Worm (Caenorhabditis elegans) whole organism, late embryonic: ENCODE measurements around the gene C03H5.3.

ENCODE experiments used
- ama-1 ChIP-seq: fragments of 150-350 bp; optimal IDR thresholded peaks from 2 replicates; lab custom pipeline; 2014
- ceh-14 ChIP-seq: sonication (generic microtip); optimal IDR thresholded peaks from 2 replicates; lab custom pipeline; 2016; ENCODE audit warnings: missing genotype, missing genetic modification characterization, missing compliant biosample characterization
- ceh-30 ChIP-seq: fragments of 150-350 bp; optimal IDR thresholded peaks from 2 replicates; lab custom pipeline; 2014; ENCODE audit warnings: missing biosample characterization, missing genetic modification characterization
- fkh-6 ChIP-seq: sonication (generic microtip); optimal IDR thresholded peaks from 2 replicates; lab custom pipeline; 2016; ENCODE audit warnings: missing genetic modification characterization, missing compliant biosample characterization
- nfya-1 ChIP-seq: sonication (generic microtip); optimal IDR thresholded peaks from 2 replicates; lab custom pipeline; 2017; ENCODE audit warnings: missing genetic modification characterization, mild to moderate bottlenecking, missing compliant biosample characterization, antibody characterized with exemption, moderate library complexity
- nhr-11 ChIP-seq: fragments of 150-350 bp; optimal IDR thresholded peaks from 2 replicates; lab custom pipeline; 2014; ENCODE audit warnings: missing biosample characterization, missing genetic modification characterization
- odd-2 ChIP-seq: sonication (generic microtip); optimal IDR thresholded peaks from 2 replicates; lab custom pipeline; 2017; ENCODE audit warnings: antibody characterized with exemption, mild to moderate bottlenecking, missing genetic modification characterization, missing compliant biosample characterization
- pha-4 ChIP-seq: fragments of 150-350 bp; optimal IDR thresholded peaks from 2 replicates; lab custom pipeline; 2018; ENCODE audit warnings: missing biosample characterization, missing genetic modification reagents, missing genetic modification characterization
- pqm-1 ChIP-seq: sonication (generic microtip); optimal IDR thresholded peaks from 2 replicates; lab custom pipeline; 2016; ENCODE audit warnings: missing genetic modification characterization, missing compliant biosample characterization
- sdc-2 ChIP-seq: sonication (generic microtip); optimal IDR thresholded peaks from 2 replicates; lab custom pipeline; 2016; ENCODE audit warnings: missing genotype, missing genetic modification characterization, missing compliant biosample characterization

- TF ChIP-seq fkh-6 (tag; lab: Kevin White, UChicago) (no peak), nfya-1 (tag; lab: Kevin White, UChicago) (no peak), pha-4 (tag; lab: Kevin White, UChicago) (no peak), ama-1 (lab: Kevin White, UChicago) (no peak), ceh-30 (tag; lab: Kevin White, UChicago) (no peak), odd-2 (no peak), ceh-14 (tag; lab: Kevin White, UChicago) (no peak), pqm-1 (tag; lab: Kevin White, UChicago) (no peak), sdc-2 (tag; lab: Kevin White, UChicago) (no peak), nhr-11 (tag; lab: Kevin White, UChicago) (no peak)
Observed at ce11 chrII:374950-375349, 10.9 kb upstream of the C03H5.3 start, which contains the start of gene C03H5.4.
